Fruit fly (Drosophila melanogaster): ENCODE results near the gene Eaf6.

Eaf6 gene

dm6 chr3L:5608128-5608527 is at the start of gene Eaf6:
TSS of gene Eaf6 (minus strand) at chr3L:5608300.
- TF ChIP-seq CG8478 (optimal IDR thresholded peaks at IDR 0.05) (no peak), CTCF (optimal IDR thresholded peaks at IDR 0.05) (peak; percentile 83 to 91)

DNA sequence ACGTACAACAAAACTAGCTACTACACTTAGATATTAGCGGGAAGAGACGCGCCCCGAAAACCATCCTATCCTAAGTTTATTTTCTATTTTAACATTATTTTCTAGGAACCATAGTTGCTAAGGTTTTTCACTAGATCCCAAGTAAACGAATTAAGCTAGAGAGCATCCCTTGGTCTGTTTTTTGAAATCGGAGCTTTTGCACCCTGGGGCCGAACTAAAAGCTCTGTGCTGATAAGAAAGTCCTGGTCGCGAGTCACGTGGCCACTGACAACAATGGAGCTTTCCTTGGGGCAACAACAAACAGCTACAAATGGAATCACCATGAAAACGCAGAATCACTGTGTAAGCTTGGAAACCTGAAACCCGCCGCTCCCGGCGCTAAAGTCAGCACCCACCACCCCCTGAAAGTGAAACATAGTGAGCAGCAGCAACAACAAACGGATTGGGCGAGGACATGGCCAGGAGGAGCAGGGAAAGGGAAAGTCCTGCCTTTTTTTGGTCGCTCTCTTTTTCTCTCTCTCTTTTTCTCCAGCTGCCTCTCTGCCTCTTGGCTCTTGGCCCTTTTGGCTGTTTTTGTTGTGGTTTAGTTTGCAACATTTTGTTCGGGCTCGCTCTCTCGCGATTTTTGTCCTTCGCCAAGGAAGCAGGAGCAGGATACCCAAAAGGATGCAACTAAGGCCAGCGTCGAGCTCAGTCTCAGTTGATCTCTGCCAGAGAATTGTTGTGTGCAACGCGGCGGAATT is 49.3 kb upstream of the Eaf6 start, which contains the start of gene sif:
sif (plus strand) TSS at position 693 of the 743 bp plus-strand sequence.
- TF ChIP-seq CTCF (optimal IDR thresholded peaks at IDR 0.05): no peak
- TF ChIP-seq CG8478 (optimal IDR thresholded peaks at IDR 0.05): no peak

DNA sequence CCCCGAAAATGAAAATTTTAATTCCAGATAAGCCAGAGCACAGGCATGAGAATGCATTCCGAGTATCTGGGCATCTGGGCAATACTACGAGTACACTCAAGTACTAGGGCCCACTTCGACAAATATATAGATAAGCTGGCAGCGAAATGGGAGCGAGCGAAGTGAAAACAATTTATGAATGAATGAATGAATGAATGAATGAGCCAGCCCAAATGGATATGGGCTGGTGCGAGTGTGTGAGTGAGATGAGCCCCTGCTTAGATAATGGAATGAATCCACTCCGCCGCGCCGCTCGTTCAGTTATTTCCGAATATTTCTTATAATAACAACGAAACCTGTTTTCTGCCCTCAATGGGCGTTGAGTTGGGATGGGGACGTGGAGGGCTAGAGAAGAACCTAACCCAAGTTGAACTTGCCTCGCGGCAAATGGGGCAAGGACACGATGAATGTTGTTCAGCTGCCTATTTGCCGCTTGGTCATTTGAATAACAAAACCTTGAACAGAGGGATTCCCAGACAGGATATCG is 47.7 kb upstream of the Eaf6 start:
- TF ChIP-seq CTCF (optimal IDR thresholded peaks at IDR 0.05) (no peak), CG8478 (optimal IDR thresholded peaks at IDR 0.05) (no peak)

DNA sequence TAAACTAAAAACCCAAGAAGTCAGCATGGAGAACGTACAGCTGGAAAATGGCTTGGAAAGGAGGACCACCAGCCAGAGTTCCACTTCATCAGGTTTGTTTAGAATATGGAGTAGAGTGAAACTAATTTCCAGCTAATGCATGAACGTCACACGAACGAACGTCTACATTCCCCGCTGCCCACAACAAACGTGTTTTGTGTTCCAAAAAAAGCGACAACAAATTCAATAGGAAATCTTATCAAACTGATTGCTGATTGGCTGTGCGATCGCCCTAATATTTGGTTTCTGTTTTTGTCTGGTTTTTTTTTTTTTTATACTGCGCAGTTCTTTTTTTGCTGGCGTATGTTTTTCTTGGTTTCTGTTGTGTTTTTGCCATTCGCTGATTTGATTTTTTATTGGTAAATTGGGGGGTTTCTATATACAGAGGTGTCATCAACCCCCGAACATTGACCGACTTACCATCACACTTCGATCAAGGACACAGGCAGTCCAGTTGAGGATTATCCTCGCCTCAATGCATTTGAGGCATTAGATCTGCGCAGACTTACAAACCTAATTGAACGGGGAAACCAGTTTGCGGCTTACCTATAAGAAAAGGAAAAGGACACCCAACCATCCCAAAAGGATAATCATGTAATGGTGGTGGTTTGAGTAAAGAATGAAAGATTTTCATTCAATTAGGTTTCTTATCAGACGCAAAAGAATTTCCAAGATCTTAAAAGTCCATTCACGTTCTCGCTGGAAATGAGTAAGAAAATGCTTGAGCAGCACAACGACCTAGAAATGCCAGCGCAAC is 47.1 kb upstream of the Eaf6 start:
- TF ChIP-seq CG8478 (optimal IDR thresholded peaks at IDR 0.05) (no peak), CTCF (optimal IDR thresholded peaks at IDR 0.05) (no peak)

DNA sequence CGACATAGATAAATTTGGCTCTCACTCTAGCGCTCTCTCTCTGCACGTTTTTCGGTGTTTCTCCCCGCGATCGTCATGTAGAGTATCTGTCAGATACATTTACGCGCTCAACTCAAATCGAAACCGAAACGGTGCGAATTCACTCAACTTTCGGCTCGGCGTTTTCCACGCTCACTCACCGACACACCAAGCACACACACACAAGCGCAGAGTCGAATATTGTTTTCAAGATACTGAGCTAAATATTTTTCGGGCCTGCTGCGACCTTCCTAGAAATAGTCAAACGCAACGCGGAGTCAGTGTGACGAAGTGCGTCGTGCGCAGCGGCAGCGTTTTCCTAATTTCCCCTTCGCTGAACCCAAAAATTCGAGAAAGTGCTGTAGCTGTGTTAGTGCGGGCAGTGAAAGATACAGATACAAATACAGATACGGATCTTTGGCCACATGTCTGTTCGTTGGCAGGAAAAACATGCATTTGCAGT is 46.3 kb upstream of the Eaf6 start, which contains the start of gene lin-28:
lin-28 (plus strand) TSS at position 279 of the 481 bp plus-strand sequence.
- TF ChIP-seq CG8478 (optimal IDR thresholded peaks at IDR 0.05): no peak
- no peak for TF ChIP-seq CTCF (optimal IDR thresholded peaks at IDR 0.05)

- no peak for TF ChIP-seq CTCF (optimal IDR thresholded peaks at IDR 0.05)
- no peak for TF ChIP-seq CG8478 (optimal IDR thresholded peaks at IDR 0.05)
Measured at dm6 chr3L:5643733-5644132, 35.6 kb upstream of the Eaf6 start.

DNA sequence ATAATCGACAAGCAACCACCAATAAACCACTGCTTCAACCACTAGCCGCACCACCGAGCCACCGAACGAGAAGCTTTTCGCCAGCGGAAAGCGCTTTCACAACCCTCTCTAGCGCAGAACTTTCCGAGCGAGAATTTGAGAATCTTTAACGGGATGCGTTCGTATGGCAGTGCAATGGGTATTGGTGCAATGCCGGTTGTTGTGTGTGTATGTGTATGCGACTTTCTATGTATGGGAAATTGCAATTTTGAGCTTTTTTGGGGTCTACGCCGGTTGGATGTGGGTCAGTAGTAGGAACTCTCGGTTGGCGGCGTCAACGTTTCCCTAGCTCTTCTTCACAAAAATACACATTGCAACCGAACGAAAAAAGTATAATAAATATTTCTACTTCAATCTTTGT is 34.7 kb upstream of the Eaf6 start:
- TF ChIP-seq CG8478 (optimal IDR thresholded peaks at IDR 0.05): no peak
- TF ChIP-seq CTCF (optimal IDR thresholded peaks at IDR 0.05): no peak

- TF ChIP-seq CTCF (optimal IDR thresholded peaks at IDR 0.05) (no peak), CG8478 (optimal IDR thresholded peaks at IDR 0.05) (no peak)
Measured at dm6 chr3L:5641547-5641946, 33.4 kb upstream of the Eaf6 start.

dm6 chr3L:5641120-5641519 is 33.0 kb upstream of the Eaf6 start:
- no peak for TF ChIP-seq CG8478 (optimal IDR thresholded peaks at IDR 0.05)
- TF ChIP-seq CTCF (optimal IDR thresholded peaks at IDR 0.05): no peak

DNA sequence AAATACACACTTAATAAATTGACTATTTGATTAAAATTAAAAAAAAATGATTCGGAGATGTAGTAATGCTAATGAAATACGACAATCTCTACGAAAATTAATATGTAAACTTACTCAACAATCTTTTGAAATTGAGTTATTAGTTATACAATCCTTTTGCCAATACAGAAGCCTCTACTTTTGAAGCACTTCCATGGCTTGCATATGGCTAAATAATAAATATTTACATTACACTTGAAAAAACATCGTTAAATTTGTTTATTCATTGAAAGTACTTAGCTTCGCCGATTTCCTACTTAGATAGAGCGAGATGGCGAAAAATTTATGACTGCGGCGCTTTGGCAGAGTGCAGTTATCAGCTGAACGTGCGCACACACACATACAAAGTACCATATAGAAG is 32.6 kb upstream of the Eaf6 start:
- TF ChIP-seq CG8478 (optimal IDR thresholded peaks at IDR 0.05) (no peak), CTCF (optimal IDR thresholded peaks at IDR 0.05) (no peak)

dm6 chr3L:5639474-5639873 is 31.4 kb upstream of the Eaf6 start:
- TF ChIP-seq CG8478 (optimal IDR thresholded peaks at IDR 0.05) (no peak), CTCF (optimal IDR thresholded peaks at IDR 0.05) (no peak)

dm6 chr3L:5638542-5639045 is 30.5 kb upstream of the Eaf6 start:
- TF ChIP-seq CG8478 (optimal IDR thresholded peaks at IDR 0.05): no peak
- TF ChIP-seq CTCF (optimal IDR thresholded peaks at IDR 0.05): no peak

DNA sequence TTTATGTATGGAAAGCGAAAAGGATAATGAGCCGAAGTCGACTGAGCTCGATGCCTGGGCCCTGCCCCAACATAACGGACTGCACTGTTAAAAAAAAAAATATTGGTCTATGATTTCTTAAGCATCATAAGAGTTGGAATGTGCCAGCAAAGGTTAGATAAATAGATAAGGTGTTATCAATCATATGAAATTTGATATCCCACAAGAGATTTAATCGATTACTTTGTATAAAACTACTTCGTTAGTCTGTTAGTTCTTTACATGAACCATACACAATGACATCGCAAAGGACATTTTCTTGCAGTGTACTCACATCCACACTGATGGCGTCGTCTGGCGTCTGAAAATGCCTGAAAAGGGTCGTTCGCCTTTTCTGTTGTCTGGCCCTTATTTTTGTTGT is 29.4 kb upstream of the Eaf6 start:
- TF ChIP-seq CG8478 (optimal IDR thresholded peaks at IDR 0.05) (no peak), CTCF (optimal IDR thresholded peaks at IDR 0.05) (no peak)

DNA sequence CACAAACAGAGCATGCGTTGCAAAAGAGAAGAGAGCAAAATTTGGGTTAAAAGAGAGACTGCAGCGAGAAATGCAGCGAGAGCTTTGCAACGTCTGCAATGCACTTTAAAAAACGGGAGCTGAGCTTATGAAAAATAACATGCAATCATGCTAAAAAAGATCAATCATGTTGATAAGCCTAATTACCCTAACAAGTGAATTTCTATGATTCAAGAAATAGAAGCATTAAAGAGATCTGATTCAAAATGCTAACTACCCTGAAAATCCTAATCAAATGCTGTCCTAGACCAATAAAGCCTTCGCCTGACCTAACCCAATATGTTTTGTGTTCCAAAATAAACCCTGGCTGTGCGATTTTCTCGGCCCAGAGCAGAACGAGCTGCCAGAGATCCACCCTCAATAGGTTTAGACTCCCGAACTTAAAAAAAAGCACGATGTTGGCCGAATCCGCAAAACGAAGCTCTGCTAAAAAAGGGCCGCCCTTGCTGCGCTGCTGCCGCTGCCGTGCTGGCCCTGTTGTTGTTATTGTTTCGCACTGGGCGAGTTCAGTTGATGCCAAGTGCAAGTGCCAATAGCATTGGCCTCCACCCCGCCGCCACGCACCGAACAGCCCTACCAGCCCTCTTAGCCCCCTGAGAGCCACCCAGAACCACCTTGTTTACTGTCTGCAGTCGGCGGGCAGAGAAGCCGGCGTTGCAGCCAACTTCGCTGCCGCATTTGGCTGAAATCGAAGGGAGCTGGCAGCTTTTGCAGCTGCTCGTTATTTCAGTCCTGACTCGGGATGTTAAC is 27.3 kb upstream of the Eaf6 start:
- no peak for TF ChIP-seq CG8478 (optimal IDR thresholded peaks at IDR 0.05)
- TF ChIP-seq CTCF (optimal IDR thresholded peaks at IDR 0.05): no peak

Measured in S2 (cell line).